Worm (Caenorhabditis elegans) whole organism, L2 larva: Measurements from ENCODE around the gene thn-1.

Experiments
- F13H6.1 ChIP-seq: sonication (generic microtip); optimal IDR thresholded peaks from 2 replicates; lab custom pipeline; 2016; ENCODE audit warnings: missing genetic modification characterization, missing compliant biosample characterization
- egl-27 ChIP-seq: sonication (generic microtip); optimal IDR thresholded peaks from 3 replicates; lab custom pipeline; 2017; ENCODE audit warnings: missing biosample characterization, missing genetic modification reagents, missing genetic modification characterization
- nhr-11 ChIP-seq: fragments of 150-350 bp; optimal IDR thresholded peaks from 2 replicates; lab custom pipeline; 2014; ENCODE audit warnings: missing biosample characterization, missing genetic modification characterization
- skn-1 ChIP-seq: sonication (generic microtip); optimal IDR thresholded peaks from 2 replicates; lab custom pipeline; 2017; ENCODE audit warnings: missing biosample characterization, missing genetic modification characterization

- TF ChIP-seq skn-1 (no peak), egl-27 (tag; lab: Kevin White, UChicago) (no peak), nhr-11 (tag; lab: Kevin White, UChicago) (no peak), F13H6.1 (tag; lab: Kevin White, UChicago) (no peak)
Observed at ce11 chrIV:12427687-12428284, 47.9 kb downstream of the thn-1 start.
